Worm (Caenorhabditis elegans) whole organism, L4 larva: Measurements from ENCODE around the gene zmp-5.
A peak's percentile ranks its signal among the peaks of the same experiment; 100 is the strongest.

Source experiments
- ama-1 ChIP-seq: fragments of 150-350 bp; optimal IDR thresholded peaks from 2 replicates; lab custom pipeline; 2014; ENCODE audit warnings: inconsistent platforms, mixed read lengths
- arid-1 ChIP-seq: fragments of 200-800 bp; sonication (Bioruptor generic); conservative IDR thresholded peaks from 2 replicates; pipeline ENCODE4 v1.3.6; 2022; ENCODE audit warnings: missing genetic modification reagents, missing genetic modification characterization, missing compliant biosample characterization
- daf-12 ChIP-seq: fragments of 150-350 bp; optimal IDR thresholded peaks from 2 replicates; lab custom pipeline; 2014; ENCODE audit warnings: missing biosample characterization, missing genetic modification reagents, missing genetic modification characterization
- hif-1 ChIP-seq, 2 experiments: sonication (generic microtip); optimal IDR thresholded peaks; 2 replicates each; lab custom pipeline; 2016 to 2017; ENCODE audit warnings: missing compliant biosample characterization in 2 of 2, missing genetic modification characterization in 2 of 2, missing genetic modification reagents in 2 of 2, missing genotype in 2 of 2, mild to moderate bottlenecking in 1 of 2
- lin-39 ChIP-seq: fragments of 150-350 bp; optimal IDR thresholded peaks from 2 replicates; lab custom pipeline; 2014; ENCODE audit warnings: missing biosample characterization, missing genetic modification reagents, missing genetic modification characterization
- mxl-2 ChIP-seq: fragments of 200-800 bp; sonication (Bioruptor generic); conservative IDR thresholded peaks from 2 replicates; pipeline ENCODE4 v1.3.6; 2022; ENCODE audit warnings: missing genetic modification reagents, missing genetic modification characterization, missing compliant biosample characterization
- nhr-11 ChIP-seq: fragments of 150-350 bp; optimal IDR thresholded peaks from 2 replicates; lab custom pipeline; 2014; ENCODE audit warnings: missing biosample characterization, missing genetic modification characterization
- nhr-28 ChIP-seq: fragments of 150-350 bp; optimal IDR thresholded peaks from 2 replicates; lab custom pipeline; 2014; ENCODE audit warnings: missing biosample characterization, missing genetic modification characterization
- nhr-41 ChIP-seq: fragments of 200-800 bp; sonication (Bioruptor generic); IDR thresholded peaks from 2 replicates; pipeline ENCODE4 v1.3.6; 2022; ENCODE audit warnings: missing genetic modification reagents, missing genetic modification characterization, missing compliant biosample characterization
- snpc-4 ChIP-seq: fragments of 150-350 bp; optimal IDR thresholded peaks from 2 replicates; lab custom pipeline; 2014; ENCODE audit warnings: missing biosample characterization, missing genetic modification characterization
- zip-2 ChIP-seq: fragments of 150-350 bp; optimal IDR thresholded peaks from 2 replicates; lab custom pipeline; 2014; ENCODE audit warnings: missing biosample characterization, missing genetic modification characterization

- TF ChIP-seq nhr-41 (GFP tag; lab: Robert Waterston, UW) = peak; percentile 92
- peak; percentile 45 for TF ChIP-seq nhr-28 (tag; lab: Kevin White, UChicago)
- TF ChIP-seq arid-1 (GFP tag; lab: Robert Waterston, UW) = peak; percentile 95
- TF ChIP-seq hif-1 (tag; optimal IDR thresholded peaks at IDR 0.05; lab: Kevin White, UChicago) = peak; percentile 30 to 66
- TF ChIP-seq zip-2 (tag; lab: Kevin White, UChicago) = peak; percentile 71
- peak; percentile 61 for TF ChIP-seq nhr-11
- no peak for TF ChIP-seq daf-12 (tag; lab: Kevin White, UChicago)
- peak; percentile 81 for TF ChIP-seq mxl-2 (GFP tag; lab: Robert Waterston, UW)
- no peak for TF ChIP-seq lin-39 (tag; lab: Kevin White, UChicago)
- TF ChIP-seq ama-1 = peak; percentile 14
- no peak for TF ChIP-seq snpc-4
Measured at ce11 chrX:12664987-12665451, 18.1 kb downstream of the zmp-5 start.
